Worm (Caenorhabditis elegans) whole organism, young adult: ENCODE data around the gene sms-2.

Experiments used
- F49E8.2 ChIP-seq: sonication (generic microtip); optimal IDR thresholded peaks from 3 replicates; lab custom pipeline; 2017; ENCODE audit warnings: missing genetic modification characterization, mild to moderate bottlenecking, missing compliant biosample characterization, antibody characterized with exemption, moderate library complexity; ENCODE audit not compliant: insufficient read depth
- F52B5.7 ChIP-seq: sonication (generic microtip); optimal IDR thresholded peaks from 2 replicates; lab custom pipeline; 2016; ENCODE audit warnings: mild to moderate bottlenecking, missing genetic modification characterization, missing compliant biosample characterization
- Y79H2A.3 ChIP-seq: fragments of 200-800 bp; sonication (Bioruptor generic); conservative IDR thresholded peaks from 2 replicates; pipeline ENCODE4 v1.3.6; 2022; ENCODE audit warnings: missing genetic modification reagents, missing genetic modification characterization, missing compliant biosample characterization
- nfyb-1 ChIP-seq: fragments of 200-800 bp; sonication (Bioruptor generic); IDR thresholded peaks from 2 replicates; pipeline ENCODE4 v1.3.6; 2022; ENCODE audit warnings: missing genetic modification reagents, missing genetic modification characterization, missing compliant biosample characterization

ce11 chrX:933504-933903 lies 15.2 kb downstream of the sms-2 start, which contains the start of gene F35H12.1:
- TF ChIP-seq Y79H2A.3: no peak
- no peak for TF ChIP-seq F52B5.7
- TF ChIP-seq nfyb-1 (GFP tag; lab: Robert Waterston, UW): no peak
- TF ChIP-seq F49E8.2: no peak
